Fruit fly (Drosophila melanogaster) whole organism: ENCODE data around the gene Coq3.

Source experiments
- CG8478 ChIP-seq: fragments of >200 bp; optimal IDR thresholded peaks from 2 replicates; lab custom pipeline; 2018; ENCODE audit warnings: inconsistent platforms
- Dll ChIP-seq: fragments of >200 bp; optimal IDR thresholded peaks from 2 replicates; lab custom pipeline; 2017
- EcR ChIP-seq, 2 experiments: fragments of >200 bp; optimal IDR thresholded peaks; 2 replicates each; lab custom pipeline; 2017; ENCODE audit warnings: missing biosample characterization in 2 of 2, missing genetic modification characterization in 2 of 2, missing genetic modification reagents in 2 of 2
- pan ChIP-seq: fragments of >200 bp; optimal IDR thresholded peaks from 2 replicates; lab custom pipeline; 2017
- psq ChIP-seq: fragments of >200 bp; optimal IDR thresholded peaks from 2 replicates; lab custom pipeline; 2017
- usp ChIP-seq: fragments of >200 bp; optimal IDR thresholded peaks from 2 replicates; lab custom pipeline; 2017; ENCODE audit warnings: missing biosample characterization, missing genetic modification characterization, mixed read lengths

Coq3 gene

dm6 chr2L:21158554-21158953 is at the start of gene Coq3, which contains the start of gene Pld3:
TSS of gene Coq3 (minus strand) at chr2L:21158611.
TSS of gene Pld3 (plus strand) at chr2L:21158847.
- TF ChIP-seq Dll (no peak), pan (lab: Kevin White, UChicago) (no peak), psq (lab: Kevin White, UChicago) (no peak), CG8478 (lab: Kevin White, UChicago) (no peak), usp (GFP tag; lab: Kevin White, UChicago) (no peak), EcR (GFP tag; optimal IDR thresholded peaks at IDR 0.05; lab: Kevin White, UChicago) (no peak)

DNA sequence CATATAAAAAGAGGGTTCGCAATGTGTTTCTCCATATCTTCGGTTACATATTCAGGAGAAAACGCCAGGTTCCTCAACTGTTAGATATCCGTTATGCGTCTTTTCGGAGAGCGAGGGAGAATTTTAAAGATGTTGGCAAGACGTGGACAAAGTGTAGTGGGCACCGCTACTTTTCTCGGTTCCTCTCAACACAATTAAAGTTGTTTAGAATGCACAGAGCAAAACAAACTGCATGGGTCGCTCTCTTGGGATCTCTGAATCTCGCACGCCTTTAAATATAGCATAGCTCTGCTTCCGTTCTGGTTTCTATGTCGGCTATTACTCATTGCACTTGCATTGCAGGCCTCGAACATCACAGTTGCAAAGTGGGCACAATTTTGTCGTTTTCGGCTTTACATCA is 47.8 kb upstream of the Coq3 start, which contains the start of gene clumsy:
TSS of gene clumsy (plus strand) at position 301 of the 400 bp plus-strand sequence.
- TF ChIP-seq usp (GFP tag; lab: Kevin White, UChicago) (no peak), psq (lab: Kevin White, UChicago) (no peak), EcR (GFP tag; optimal IDR thresholded peaks at IDR 0.05; lab: Kevin White, UChicago) (no peak), CG8478 (lab: Kevin White, UChicago) (no peak), Dll (no peak), pan (lab: Kevin White, UChicago) (no peak)

DNA sequence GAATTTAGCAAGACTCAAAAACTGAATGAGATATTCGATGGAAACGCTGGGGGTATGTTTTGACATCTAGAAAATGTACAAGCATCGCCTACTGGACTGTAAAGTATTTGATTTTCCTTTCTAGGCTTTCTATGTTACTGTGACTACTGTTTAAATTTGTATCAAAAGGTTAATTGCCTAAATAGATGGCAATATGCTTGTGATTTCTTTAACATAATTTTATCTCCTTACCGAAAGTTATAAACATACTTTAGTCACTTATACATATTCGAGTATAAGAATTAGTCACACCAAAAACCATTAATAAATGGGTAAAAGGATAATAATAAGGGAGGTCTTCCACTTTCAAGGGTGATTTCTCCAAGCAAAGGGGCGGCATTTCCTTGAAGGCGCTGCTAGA is 44.3 kb upstream of the Coq3 start, which contains the start of gene CG31988:
TSS of gene CG31988 (minus strand) at position 101 of the 400 bp plus-strand sequence.
- no peak for TF ChIP-seq EcR (GFP tag; optimal IDR thresholded peaks at IDR 0.05; lab: Kevin White, UChicago)
- no peak for TF ChIP-seq psq (lab: Kevin White, UChicago)

DNA sequence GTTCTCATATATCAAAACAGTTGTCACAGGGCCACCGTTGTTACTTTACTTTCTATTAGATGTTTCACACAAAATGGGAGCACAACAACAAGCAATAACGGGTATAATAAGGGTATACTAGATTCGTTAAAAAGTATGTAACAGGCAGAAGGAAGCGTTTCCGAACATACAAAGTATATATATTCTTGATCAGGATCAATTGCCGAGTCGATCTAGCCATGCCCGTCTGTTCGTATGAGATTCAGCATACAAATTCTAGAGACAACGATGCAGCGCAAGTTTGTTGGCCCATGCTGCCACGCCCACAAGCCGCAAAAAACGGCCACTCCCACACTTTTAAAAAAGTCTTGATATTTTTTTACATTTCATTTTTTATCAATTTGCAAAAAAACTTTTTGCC is 41.9 kb upstream of the Coq3 start, which contains the start of gene CG31624:
TSS of gene CG31624 (minus strand) at position 101 of the 400 bp plus-strand sequence.
- TF ChIP-seq EcR (GFP tag; optimal IDR thresholded peaks at IDR 0.05; lab: Kevin White, UChicago) = no peak

- TF ChIP-seq usp (GFP tag; lab: Kevin White, UChicago) (no peak), EcR (GFP tag; optimal IDR thresholded peaks at IDR 0.05; lab: Kevin White, UChicago) (no peak), CG8478 (lab: Kevin White, UChicago) (no peak), Dll (no peak), psq (lab: Kevin White, UChicago) (no peak), pan (lab: Kevin White, UChicago) (no peak)
Observed at dm6 chr2L:21198633-21199264, 40.3 kb upstream of the Coq3 start, which contains the start of gene Ret. TSS of gene Ret (minus strand) at chr2L:21198762.

- TF ChIP-seq CG8478 (lab: Kevin White, UChicago) (no peak), usp (GFP tag; lab: Kevin White, UChicago) (no peak), psq (lab: Kevin White, UChicago) (no peak), Dll (no peak), pan (lab: Kevin White, UChicago) (no peak), EcR (GFP tag; optimal IDR thresholded peaks at IDR 0.05; lab: Kevin White, UChicago) (no peak)
Observed at dm6 chr2L:21197178-21197577, 38.8 kb upstream of the Coq3 start.

- no peak for TF ChIP-seq CG8478 (lab: Kevin White, UChicago)
- no peak for TF ChIP-seq usp (GFP tag; lab: Kevin White, UChicago)
- TF ChIP-seq EcR (GFP tag; optimal IDR thresholded peaks at IDR 0.05; lab: Kevin White, UChicago) = no peak
- no peak for TF ChIP-seq pan (lab: Kevin White, UChicago)
Observed at dm6 chr2L:21196511-21196910, 38.1 kb upstream of the Coq3 start.

DNA sequence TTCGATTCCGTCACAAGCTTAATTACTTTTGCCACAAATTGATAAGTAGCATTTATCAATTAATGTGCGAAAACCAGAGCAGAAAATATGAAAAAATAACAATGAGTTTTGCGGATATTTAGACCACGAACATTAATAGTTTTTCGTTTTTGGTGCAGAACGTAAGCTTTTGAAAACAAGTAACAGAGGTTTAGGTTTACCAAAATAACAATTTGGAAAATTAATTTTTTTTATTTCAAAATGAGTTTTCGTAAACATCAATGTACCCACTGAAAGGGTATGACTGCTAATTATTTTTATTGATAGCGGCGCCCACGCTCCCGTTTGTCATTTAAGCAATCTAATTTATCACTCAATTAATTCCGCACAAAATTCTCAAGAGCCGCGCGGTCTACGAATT is 36.9 kb upstream of the Coq3 start:
- TF ChIP-seq usp (GFP tag; lab: Kevin White, UChicago) (no peak), Dll (no peak), pan (lab: Kevin White, UChicago) (no peak), CG8478 (lab: Kevin White, UChicago) (no peak), psq (lab: Kevin White, UChicago) (no peak), EcR (GFP tag; optimal IDR thresholded peaks at IDR 0.05; lab: Kevin White, UChicago) (no peak)

DNA sequence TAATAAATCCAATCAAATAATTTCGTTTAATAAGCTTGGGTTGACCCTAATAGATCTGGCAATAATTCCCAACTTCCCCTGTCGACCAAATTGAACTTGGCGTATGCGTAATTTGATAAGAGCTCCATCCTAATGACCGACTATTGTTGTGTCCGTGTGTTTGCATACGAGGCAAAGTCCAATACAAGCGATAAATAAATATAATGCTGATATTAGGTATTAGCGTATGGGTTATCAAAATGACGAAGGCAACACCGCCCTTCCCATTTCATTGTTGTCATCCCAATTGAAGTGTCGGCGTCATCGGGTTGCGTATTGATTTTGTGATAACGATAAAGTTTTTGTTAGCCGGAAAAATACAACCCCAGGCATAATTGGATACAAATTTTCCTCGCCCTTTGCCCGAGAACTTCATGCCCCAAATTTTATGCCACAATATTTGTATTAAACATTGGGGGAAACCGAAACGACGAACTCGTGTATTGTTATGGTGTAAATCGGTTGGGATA is 30.9 kb upstream of the Coq3 start:
- no peak for TF ChIP-seq CG8478 (lab: Kevin White, UChicago)
- no peak for TF ChIP-seq EcR (GFP tag; optimal IDR thresholded peaks at IDR 0.05; lab: Kevin White, UChicago)
- no peak for TF ChIP-seq Dll
- TF ChIP-seq psq (lab: Kevin White, UChicago) = no peak
- TF ChIP-seq pan (lab: Kevin White, UChicago) = no peak
- TF ChIP-seq usp (GFP tag; lab: Kevin White, UChicago) = no peak

DNA sequence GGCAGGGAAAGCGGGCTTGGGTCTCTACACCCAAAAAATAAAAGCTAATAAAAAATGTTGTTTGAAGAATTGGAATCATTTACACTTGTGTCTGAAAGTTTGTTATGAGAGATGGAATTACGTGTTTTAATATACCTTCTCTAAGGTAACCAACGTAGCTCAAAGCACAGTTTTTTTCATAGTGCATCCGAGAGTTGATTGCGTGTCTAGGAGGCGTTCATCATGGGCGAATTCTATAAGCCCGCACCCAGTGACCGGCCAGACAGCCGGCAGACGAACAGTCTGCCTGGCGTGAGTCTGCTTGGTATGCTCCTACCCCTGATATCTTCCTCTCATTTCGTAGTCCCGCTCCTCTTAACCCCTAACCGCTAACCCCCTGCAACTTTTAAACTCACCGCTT is 29.3 kb upstream of the Coq3 start:
- TF ChIP-seq pan (lab: Kevin White, UChicago) (no peak), Dll (no peak), usp (GFP tag; lab: Kevin White, UChicago) (no peak), EcR (GFP tag; optimal IDR thresholded peaks at IDR 0.05; lab: Kevin White, UChicago) (no peak), psq (lab: Kevin White, UChicago) (no peak), CG8478 (lab: Kevin White, UChicago) (no peak)

dm6 chr2L:21179615-21180031 is 21.2 kb upstream of the Coq3 start, which contains the start of the genes bur and Mcm10:
TSS of gene bur (minus strand) at chr2L:21179683.
TSS of gene Mcm10 (plus strand) at chr2L:21179933.
- TF ChIP-seq pan (lab: Kevin White, UChicago) (no peak), Dll (no peak), CG8478 (lab: Kevin White, UChicago) (no peak), psq (lab: Kevin White, UChicago) (no peak), EcR (GFP tag; optimal IDR thresholded peaks at IDR 0.05; lab: Kevin White, UChicago) (no peak), usp (GFP tag; lab: Kevin White, UChicago) (no peak)

DNA sequence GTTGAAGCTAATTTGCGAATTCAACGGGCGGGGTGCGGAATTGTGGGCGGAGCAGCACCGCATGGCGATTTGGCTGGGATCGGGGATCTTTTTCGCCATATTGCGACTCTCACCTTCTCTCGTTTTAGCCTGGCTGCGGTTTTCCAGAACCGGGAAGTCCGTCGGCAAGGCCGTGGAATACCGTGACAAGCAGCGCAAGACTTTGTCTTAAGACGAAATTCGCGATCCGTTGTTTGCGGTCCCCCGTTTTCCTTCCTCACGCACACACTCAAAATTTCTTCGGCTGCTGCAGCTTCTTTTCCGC is 20.8 kb upstream of the Coq3 start:
- TF ChIP-seq Dll = no peak
- TF ChIP-seq usp (GFP tag; lab: Kevin White, UChicago) = no peak
- no peak for TF ChIP-seq pan (lab: Kevin White, UChicago)
- no peak for TF ChIP-seq CG8478 (lab: Kevin White, UChicago)
- no peak for TF ChIP-seq EcR (GFP tag; optimal IDR thresholded peaks at IDR 0.05; lab: Kevin White, UChicago)
- TF ChIP-seq psq (lab: Kevin White, UChicago) = no peak
